Worm (Caenorhabditis elegans) whole organism, late embryonic: ENCODE data around the gene ced-9.

Experiments
- C08G9.2 ChIP-seq: sonication (generic microtip); optimal IDR thresholded peaks from 2 replicates; lab custom pipeline; 2016; ENCODE audit warnings: mild to moderate bottlenecking, missing genetic modification characterization, moderate library complexity, missing compliant biosample characterization
- K09A11.1 ChIP-seq: sonication (generic microtip); optimal IDR thresholded peaks from 2 replicates; lab custom pipeline; 2017; ENCODE audit warnings: antibody characterized with exemption, mild to moderate bottlenecking, missing genetic modification characterization, missing compliant biosample characterization; ENCODE audit not compliant: insufficient read depth
- T23F11.4 ChIP-seq: fragments of 200-800 bp; sonication (Bioruptor generic); optimal IDR thresholded peaks from 2 replicates; lab custom pipeline; 2018; ENCODE audit warnings: mild to moderate bottlenecking, missing genetic modification characterization, missing compliant biosample characterization
- ama-1 ChIP-seq: fragments of 150-350 bp; optimal IDR thresholded peaks from 2 replicates; lab custom pipeline; 2014
- ceh-14 ChIP-seq: sonication (generic microtip); optimal IDR thresholded peaks from 2 replicates; lab custom pipeline; 2016; ENCODE audit warnings: missing genotype, missing genetic modification characterization, missing compliant biosample characterization
- ceh-19 ChIP-seq: fragments of 200-800 bp; sonication (Bioruptor generic); optimal IDR thresholded peaks from 2 replicates; lab custom pipeline; 2018; ENCODE audit warnings: mild to moderate bottlenecking, missing genetic modification characterization, missing compliant biosample characterization
- ceh-2 ChIP-seq: sonication (generic microtip); optimal IDR thresholded peaks from 2 replicates; lab custom pipeline; 2016; ENCODE audit warnings: missing genotype, missing genetic modification characterization, missing compliant biosample characterization
- ceh-22 ChIP-seq: sonication (generic microtip); optimal IDR thresholded peaks from 2 replicates; lab custom pipeline; 2017; ENCODE audit warnings: missing biosample characterization, missing genetic modification characterization
- ceh-24 ChIP-seq: sonication (generic microtip); optimal IDR thresholded peaks from 2 replicates; lab custom pipeline; 2016; ENCODE audit warnings: mild to moderate bottlenecking, missing genetic modification characterization, missing compliant biosample characterization
- ceh-31 ChIP-seq: sonication (generic microtip); optimal IDR thresholded peaks from 2 replicates; lab custom pipeline; 2016; ENCODE audit warnings: missing genetic modification characterization, missing compliant biosample characterization
- ceh-45 ChIP-seq: fragments of 200-800 bp; sonication (Bioruptor generic); IDR thresholded peaks from 2 replicates; pipeline ENCODE4 v1.3.6; 2022; ENCODE audit warnings: missing genetic modification reagents, missing genetic modification characterization, missing compliant biosample characterization
- ceh-6 ChIP-seq: fragments of 200-800 bp; sonication (Bioruptor generic); optimal IDR thresholded peaks from 2 replicates; lab custom pipeline; 2018; ENCODE audit warnings: mild to moderate bottlenecking, missing genetic modification characterization, missing compliant biosample characterization
- elt-4 ChIP-seq: sonication (generic microtip); optimal IDR thresholded peaks from 2 replicates; lab custom pipeline; 2016; ENCODE audit warnings: missing genetic modification characterization, missing compliant biosample characterization
- gmeb-2 ChIP-seq: sonication (generic microtip); optimal IDR thresholded peaks from 2 replicates; lab custom pipeline; 2016; ENCODE audit warnings: missing genetic modification characterization, inconsistent platforms, missing compliant biosample characterization
- hlh-15 ChIP-seq: sonication (generic microtip); optimal IDR thresholded peaks from 2 replicates; lab custom pipeline; 2016; ENCODE audit warnings: missing genetic modification characterization, missing compliant biosample characterization
- hlh-8 ChIP-seq: sonication (generic microtip); optimal IDR thresholded peaks from 2 replicates; lab custom pipeline; 2016; ENCODE audit warnings: missing genotype, missing genetic modification characterization, missing compliant biosample characterization
- lin-11 ChIP-seq: fragments of 200-800 bp; sonication (Bioruptor generic); optimal IDR thresholded peaks from 2 replicates; lab custom pipeline; 2018; ENCODE audit warnings: mild to moderate bottlenecking, missing genetic modification characterization, missing compliant biosample characterization
- madf-2 ChIP-seq: sonication (generic microtip); optimal IDR thresholded peaks from 2 replicates; lab custom pipeline; 2017; ENCODE audit warnings: missing genetic modification characterization, missing compliant biosample characterization
- mec-3 ChIP-seq: sonication (generic microtip); optimal IDR thresholded peaks from 2 replicates; lab custom pipeline; 2016; ENCODE audit warnings: borderline replicate concordance, missing genetic modification characterization, missing compliant biosample characterization
- nfya-1 ChIP-seq: sonication (generic microtip); optimal IDR thresholded peaks from 2 replicates; lab custom pipeline; 2017; ENCODE audit warnings: missing genetic modification characterization, mild to moderate bottlenecking, missing compliant biosample characterization, antibody characterized with exemption, moderate library complexity
- nhr-232 ChIP-seq: sonication (generic microtip); optimal IDR thresholded peaks from 2 replicates; lab custom pipeline; 2016; ENCODE audit warnings: missing genetic modification characterization, missing compliant biosample characterization
- pat-9 ChIP-seq: fragments of 200-800 bp; sonication (Bioruptor generic); optimal IDR thresholded peaks from 2 replicates; lab custom pipeline; 2018; ENCODE audit warnings: mild to moderate bottlenecking, missing genetic modification characterization, moderate library complexity, missing compliant biosample characterization
- pax-1 ChIP-seq: fragments of 150-350 bp; optimal IDR thresholded peaks from 2 replicates; lab custom pipeline; 2014; ENCODE audit warnings: missing biosample characterization, missing genetic modification characterization
- sox-2 ChIP-seq: fragments of 200-800 bp; sonication (Bioruptor generic); IDR thresholded peaks from 2 replicates; pipeline ENCODE4 v1.3.6; 2022; ENCODE audit warnings: missing genetic modification reagents, missing genetic modification characterization, missing compliant biosample characterization
- sox-4 ChIP-seq: sonication (generic microtip); optimal IDR thresholded peaks from 2 replicates; lab custom pipeline; 2017; ENCODE audit warnings: mild to moderate bottlenecking, missing genetic modification characterization, inconsistent platforms, missing compliant biosample characterization
- syd-9 ChIP-seq: sonication (generic microtip); optimal IDR thresholded peaks from 2 replicates; lab custom pipeline; 2016; ENCODE audit warnings: mild to moderate bottlenecking, missing genetic modification characterization, moderate library complexity, missing compliant biosample characterization
- tbx-2 ChIP-seq: sonication (generic microtip); optimal IDR thresholded peaks from 2 replicates; lab custom pipeline; 2016; ENCODE audit warnings: missing genetic modification characterization, missing compliant biosample characterization
- ttx-3 ChIP-seq: sonication (generic microtip); optimal IDR thresholded peaks from 2 replicates; lab custom pipeline; 2016; ENCODE audit warnings: missing genetic modification reagents, missing genetic modification characterization, missing compliant biosample characterization
- unc-42 ChIP-seq: sonication (generic microtip); optimal IDR thresholded peaks from 2 replicates; lab custom pipeline; 2016; ENCODE audit warnings: missing genotype, missing genetic modification characterization, missing compliant biosample characterization
- unc-86 ChIP-seq: sonication (generic microtip); optimal IDR thresholded peaks from 2 replicates; lab custom pipeline; 2016; ENCODE audit warnings: missing genetic modification characterization, missing compliant biosample characterization
- ztf-16 ChIP-seq: sonication (generic microtip); optimal IDR thresholded peaks from 2 replicates; lab custom pipeline; 2017; ENCODE audit warnings: missing genetic modification characterization, missing compliant biosample characterization

The ced-9 gene

ce11 chrIII:10318755-10319154, 16.2 kb upstream of the ced-9 start, which contains the start of gene unc-69 (continued):
- TF ChIP-seq pat-9 (tag; lab: Kevin White, UChicago) = no peak
- no peak for TF ChIP-seq ceh-22 (tag; lab: Kevin White, UChicago)
- TF ChIP-seq ceh-14 (tag; lab: Kevin White, UChicago) = no peak
- TF ChIP-seq hlh-15 (tag; lab: Kevin White, UChicago) = no peak
- peak; percentile 51 for TF ChIP-seq unc-42 (tag; lab: Kevin White, UChicago)
- TF ChIP-seq elt-4 (tag; lab: Kevin White, UChicago) = no peak
- TF ChIP-seq ceh-24 = no peak
- TF ChIP-seq nfya-1 (tag; lab: Kevin White, UChicago) = peak; percentile 75
- no peak for TF ChIP-seq ceh-19
- no peak for TF ChIP-seq ztf-16 (tag; lab: Kevin White, UChicago)
- TF ChIP-seq C08G9.2 (tag; lab: Kevin White, UChicago) = no peak
- no peak for TF ChIP-seq ceh-6
- no peak for TF ChIP-seq gmeb-2 (tag; lab: Kevin White, UChicago)
- TF ChIP-seq unc-86 (tag; lab: Kevin White, UChicago) = no peak
- TF ChIP-seq syd-9 (tag; lab: Kevin White, UChicago) = no peak
- no peak for TF ChIP-seq nhr-232 (tag; lab: Kevin White, UChicago)
- TF ChIP-seq lin-11 (tag; lab: Kevin White, UChicago) = no peak
- TF ChIP-seq ceh-45 (GFP tag; lab: Robert Waterston, UW) = no peak
- no peak for TF ChIP-seq T23F11.4 (GFP tag; lab: Kevin White, UChicago)
- TF ChIP-seq hlh-8 (tag; lab: Kevin White, UChicago) = no peak
- no peak for TF ChIP-seq sox-4 (tag; lab: Kevin White, UChicago)
- no peak for TF ChIP-seq tbx-2 (tag; lab: Kevin White, UChicago)
- TF ChIP-seq ama-1 (lab: Kevin White, UChicago) = no peak

- no peak for TF ChIP-seq K09A11.1 (tag; lab: Kevin White, UChicago)
- TF ChIP-seq ceh-19 = no peak
- TF ChIP-seq mec-3 (tag; lab: Kevin White, UChicago) = no peak
- TF ChIP-seq sox-4 (tag; lab: Kevin White, UChicago) = no peak
- TF ChIP-seq ceh-31 (tag; lab: Kevin White, UChicago) = no peak
- no peak for TF ChIP-seq ceh-22 (tag; lab: Kevin White, UChicago)
- TF ChIP-seq ceh-2 = no peak
- TF ChIP-seq, all 69 proteins: peak for 0
Observed at ce11 chrIII:10320788-10321187, 14.2 kb upstream of the ced-9 start, which contains the start of gene sas-7. Gene sas-7, plus strand, starts transcription at chrIII:10321019.

DNA sequence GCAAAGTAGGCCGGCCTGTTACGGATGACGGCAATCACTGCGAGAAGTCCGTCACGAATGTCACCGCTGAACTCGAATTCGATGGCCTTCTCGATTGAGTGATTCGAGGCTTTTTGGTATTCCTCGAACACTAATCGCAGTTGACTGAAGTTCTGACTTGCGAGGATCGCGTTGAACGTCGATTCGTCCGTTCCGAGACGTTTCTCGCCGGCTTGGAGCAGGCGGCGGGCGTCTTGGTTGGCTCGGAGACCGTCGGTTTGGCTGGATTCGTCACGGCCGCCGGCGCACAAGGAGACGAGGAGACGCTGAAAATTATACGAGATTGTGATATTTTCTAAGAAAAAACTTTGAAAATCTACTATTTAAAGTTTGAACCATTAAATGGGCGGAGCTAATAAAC, 8.6 kb upstream of the ced-9 start:
- TF ChIP-seq hlh-8 (tag; lab: Kevin White, UChicago) = no peak
- TF ChIP-seq gmeb-2 (tag; lab: Kevin White, UChicago) = no peak
- TF ChIP-seq ztf-16 (tag; lab: Kevin White, UChicago) = no peak
- TF ChIP-seq madf-2 (tag; lab: Kevin White, UChicago) = no peak
- no peak for TF ChIP-seq K09A11.1 (tag; lab: Kevin White, UChicago)
- TF ChIP-seq pax-1 (tag; lab: Kevin White, UChicago) = no peak

ce11 chrIII:10328565-10329541, 6.1 kb upstream of the ced-9 start:
- TF ChIP-seq sox-2 (GFP tag; lab: Robert Waterston, UW) (0 out of 2 replicates have a peak, but pooled peaks have one; percentile 13), nfya-1 (tag; lab: Kevin White, UChicago) (peak; percentile 2), ttx-3 (tag; lab: Kevin White, UChicago) (no peak)
- TF ChIP-seq, all 69 proteins: peak for 2
